Worm (Caenorhabditis elegans): ENCODE measurements around the gene npr-39.

npr-39 gene

ce11 chrV:10051855-10052254 lies 15.0 kb upstream of the npr-39 start, which contains the start of gene str-118:
str-118 (plus strand) TSS chrV:10052155.
- no peak for TF ChIP-seq unc-62 (GFP tag; optimal IDR thresholded peaks at IDR 0.05)

- no peak for TF ChIP-seq unc-62 (GFP tag; optimal IDR thresholded peaks at IDR 0.05)
Observed at ce11 chrV:10054872-10055271, 12.0 kb upstream of the npr-39 start, which contains the start of gene yif-1. yif-1 (minus strand) TSS chrV:10054913.

- TF ChIP-seq unc-62 (GFP tag; optimal IDR thresholded peaks at IDR 0.05), result no peak
Observed at ce11 chrV:10058748-10059147, 8.1 kb upstream of the npr-39 start.

ce11 chrV:10060039-10060438 lies 6.8 kb upstream of the npr-39 start:
- no peak for TF ChIP-seq unc-62 (GFP tag; optimal IDR thresholded peaks at IDR 0.05)

- TF ChIP-seq unc-62 (GFP tag; optimal IDR thresholded peaks at IDR 0.05), result no peak
Observed at ce11 chrV:10064221-10064620, 2.6 kb upstream of the npr-39 start, which contains the start of gene fipr-13. fipr-13 (plus strand) TSS chrV:10064521.

- no peak for TF ChIP-seq unc-62 (GFP tag; optimal IDR thresholded peaks at IDR 0.05)
Observed at ce11 chrV:10065679-10066078, 1.2 kb upstream of the npr-39 start.

ce11 chrV:10070541-10070940 lies 3.7 kb downstream of the npr-39 start, which contains the start of gene nhr-192:
nhr-192 (minus strand) TSS chrV:10070641.
- no peak for TF ChIP-seq unc-62 (GFP tag; optimal IDR thresholded peaks at IDR 0.05)

- TF ChIP-seq unc-62 (GFP tag; optimal IDR thresholded peaks at IDR 0.05), result no peak
Observed at ce11 chrV:10072721-10073120, 5.9 kb downstream of the npr-39 start.

ce11 chrV:10073793-10074192 lies 6.9 kb downstream of the npr-39 start, which contains the start of gene F57A8.6:
F57A8.6 (minus strand) TSS chrV:10073893.
- TF ChIP-seq unc-62 (GFP tag; optimal IDR thresholded peaks at IDR 0.05), result no peak

- TF ChIP-seq unc-62 (GFP tag; optimal IDR thresholded peaks at IDR 0.05), result no peak
Observed at ce11 chrV:10075441-10075840, 8.6 kb downstream of the npr-39 start, which contains the start of gene F57A8.7. F57A8.7 (plus strand) TSS chrV:10075741.

ce11 chrV:10078244-10078643 lies 11.4 kb downstream of the npr-39 start, which contains the start of gene R04B5.1:
R04B5.1 (minus strand) TSS chrV:10078344.
- TF ChIP-seq unc-62 (GFP tag; optimal IDR thresholded peaks at IDR 0.05), result no peak

ce11 chrV:10080905-10081304 lies 14.0 kb downstream of the npr-39 start:
- TF ChIP-seq unc-62 (GFP tag; optimal IDR thresholded peaks at IDR 0.05), result no peak

ce11 chrV:10081636-10082035 lies 14.8 kb downstream of the npr-39 start, which contains the start of gene nhr-205:
nhr-205 (minus strand) TSS chrV:10081776.
- TF ChIP-seq unc-62 (GFP tag; optimal IDR thresholded peaks at IDR 0.05), result no peak

- TF ChIP-seq unc-62 (GFP tag; optimal IDR thresholded peaks at IDR 0.05), result no peak
Observed at ce11 chrV:10083999-10084468, 17.2 kb downstream of the npr-39 start, which contains the start of gene nhr-12. nhr-12 (minus strand) TSS chrV:10084049.

ce11 chrV:10084864-10085263 lies 18.0 kb downstream of the npr-39 start, which contains the start of gene R04B5.6:
R04B5.6 (plus strand) TSS chrV:10085164.
- TF ChIP-seq unc-62 (GFP tag; optimal IDR thresholded peaks at IDR 0.05), result no peak

ce11 chrV:10086141-10086540 lies 19.3 kb downstream of the npr-39 start:
- TF ChIP-seq unc-62 (GFP tag; optimal IDR thresholded peaks at IDR 0.05), result no peak

- no peak for TF ChIP-seq unc-62 (GFP tag; optimal IDR thresholded peaks at IDR 0.05)
Observed at ce11 chrV:10087103-10087502, 20.2 kb downstream of the npr-39 start, which contains the start of gene R04B5.5. R04B5.5 (plus strand) TSS chrV:10087480.
